Fruit fly (Drosophila melanogaster) whole organism, embryonic: ENCODE data around the gene Lsp1alpha.

Experiments used
- BEAF-32 ChIP-seq: fragments of 200-800 bp; sonication (Bioruptor generic); optimal IDR thresholded peaks from 3 replicates; lab custom pipeline; 2017; ENCODE audit warnings: missing biosample characterization, missing genetic modification characterization, mild to moderate bottlenecking, moderate library complexity, missing genetic modification reagents
- CG11560 ChIP-seq: fragments of 200-800 bp; sonication (Bioruptor generic); IDR thresholded peaks from 3 replicates; pipeline ENCODE4 v1.3.6; 2022; ENCODE audit warnings: missing biosample characterization, missing genetic modification characterization
- CG12391 ChIP-seq: fragments of 200-800 bp; sonication (Bioruptor generic); optimal IDR thresholded peaks from 3 replicates; lab custom pipeline; 2018; ENCODE audit warnings: missing biosample characterization, mild to moderate bottlenecking, missing genetic modification characterization, moderate library complexity
- CG13775 ChIP-seq: fragments of 200-800 bp; sonication (Bioruptor generic); optimal IDR thresholded peaks from 3 replicates; lab custom pipeline; 2017; ENCODE audit warnings: missing biosample characterization, mild to moderate bottlenecking, missing genetic modification characterization
- CG14710 ChIP-seq: fragments of 200-800 bp; sonication (Bioruptor generic); optimal IDR thresholded peaks from 3 replicates; lab custom pipeline; 2019; ENCODE audit warnings: missing biosample characterization, mild to moderate bottlenecking, missing genetic modification characterization, moderate library complexity
- CG15514 ChIP-seq: fragments of 200-800 bp; sonication (Bioruptor generic); optimal IDR thresholded peaks from 3 replicates; lab custom pipeline; 2017; ENCODE audit warnings: missing biosample characterization, missing genetic modification characterization, mild to moderate bottlenecking, moderate library complexity, missing genetic modification reagents
- CG2116 ChIP-seq: fragments of 200-800 bp; sonication (Bioruptor generic); optimal IDR thresholded peaks from 3 replicates; lab custom pipeline; 2018; ENCODE audit warnings: missing biosample characterization, mild to moderate bottlenecking, missing genetic modification characterization
- CG2199 ChIP-seq: fragments of 200-800 bp; sonication (Bioruptor generic); IDR thresholded peaks from 3 replicates; pipeline ENCODE4 v1.3.6; 2022; ENCODE audit warnings: missing biosample characterization, missing genetic modification characterization
- CG31388 ChIP-seq: fragments of 200-800 bp; sonication (Bioruptor generic); optimal IDR thresholded peaks from 2 replicates; lab custom pipeline; 2016; ENCODE audit warnings: missing biosample characterization, missing genetic modification characterization
- CG31441 ChIP-seq: fragments of 200-800 bp; sonication (Bioruptor generic); IDR thresholded peaks from 2 replicates; pipeline ENCODE4 v1.3.6; 2022; ENCODE audit warnings: missing biosample characterization, missing genetic modification characterization
- CG3163 ChIP-seq: fragments of 200-800 bp; sonication (Bioruptor generic); optimal IDR thresholded peaks from 3 replicates; lab custom pipeline; 2016; ENCODE audit warnings: missing biosample characterization, missing genetic modification characterization
- CG34376 ChIP-seq: fragments of 200-800 bp; sonication (Bioruptor generic); optimal IDR thresholded peaks from 2 replicates; lab custom pipeline; 2018; ENCODE audit warnings: missing biosample characterization, mild to moderate bottlenecking, missing genetic modification characterization
- CG4820 ChIP-seq: fragments of 200-800 bp; sonication (Bioruptor generic); optimal IDR thresholded peaks from 3 replicates; lab custom pipeline; 2016; ENCODE audit warnings: missing biosample characterization, missing genetic modification characterization
- CG6175 ChIP-seq: fragments of 200-800 bp; sonication (Bioruptor generic); IDR thresholded peaks from 3 replicates; pipeline ENCODE4 v1.3.6; 2022; ENCODE audit warnings: missing biosample characterization, missing genetic modification characterization
- CG6791 ChIP-seq: fragments of 200-800 bp; sonication (Bioruptor generic); IDR thresholded peaks from 3 replicates; pipeline ENCODE4 v1.3.6; 2022; ENCODE audit warnings: missing biosample characterization, missing genetic modification characterization; ENCODE audit not compliant: partially characterized antibody
- CG7372 ChIP-seq: fragments of 200-800 bp; sonication (Bioruptor generic); IDR thresholded peaks from 2 replicates; pipeline ENCODE4 v1.3.6; 2022; ENCODE audit warnings: missing biosample characterization, missing genetic modification characterization
- CG7745 ChIP-seq: fragments of 200-800 bp; sonication (Bioruptor generic); optimal IDR thresholded peaks from 2 replicates; lab custom pipeline; 2018; ENCODE audit warnings: missing biosample characterization, mild to moderate bottlenecking, missing genetic modification characterization, moderate library complexity
- CG7963 ChIP-seq: fragments of 200-800 bp; sonication (Bioruptor generic); IDR thresholded peaks from 3 replicates; pipeline ENCODE4 v1.3.6; 2022; ENCODE audit warnings: missing biosample characterization, missing genetic modification characterization; ENCODE audit not compliant: partially characterized antibody
- CG8290 ChIP-seq, 3 experiments: fragments of 200-800 bp; sonication (Bioruptor generic); optimal IDR thresholded peaks; 2 replicates each; lab custom pipeline; 2016 to 2019; ENCODE audit warnings: missing biosample characterization in 3 of 3, missing genetic modification characterization in 3 of 3, mild to moderate bottlenecking in 2 of 3, moderate library complexity in 1 of 3
- CkIIα-i1 ChIP-seq: fragments of 200-800 bp; sonication (Bioruptor generic); IDR thresholded peaks from 2 replicates; pipeline ENCODE4 v1.3.6; 2022; ENCODE audit warnings: missing biosample characterization, missing genetic modification characterization
- Dp ChIP-seq: fragments of 200-800 bp; sonication (Bioruptor generic); optimal IDR thresholded peaks from 2 replicates; lab custom pipeline; 2018; ENCODE audit warnings: missing biosample characterization, mild to moderate bottlenecking, missing genetic modification characterization, moderate library complexity
- Dref ChIP-seq: fragments of 200-800 bp; sonication (Bioruptor generic); IDR thresholded peaks from 2 replicates; pipeline ENCODE4 v1.3.6; 2022; ENCODE audit warnings: missing biosample characterization, missing genetic modification characterization
- Hr51 ChIP-seq, 2 experiments: fragments of 200-800 bp; sonication (Bioruptor generic); optimal IDR thresholded peaks; 2 replicates in 1 of 2; 3 replicates in 1 of 2; lab custom pipeline; 2016 to 2018; ENCODE audit warnings: missing biosample characterization in 2 of 2, missing genetic modification characterization in 2 of 2, mild to moderate bottlenecking in 1 of 2, moderate library complexity in 1 of 2
- Myb ChIP-seq: fragments of 200-800 bp; sonication (Bioruptor generic); optimal IDR thresholded peaks from 2 replicates; lab custom pipeline; 2016; ENCODE audit warnings: missing biosample characterization, missing genetic modification characterization
- Nf-YC ChIP-seq: fragments of 200-800 bp; optimal IDR thresholded peaks from 3 replicates; lab custom pipeline; 2019; ENCODE audit warnings: missing biosample characterization, mild to moderate bottlenecking, missing genetic modification characterization, moderate library complexity
- Pdp1 ChIP-seq, 2 experiments: fragments of 200-800 bp; sonication (Bioruptor generic); optimal IDR thresholded peaks; 3 replicates each; lab custom pipeline; 2016; ENCODE audit warnings: missing biosample characterization in 2 of 2, missing genetic modification characterization in 2 of 2, mild to moderate bottlenecking in 1 of 2, moderate library complexity in 1 of 2
- Rx ChIP-seq: fragments of 200-800 bp; sonication (Bioruptor generic); IDR thresholded peaks from 2 replicates; pipeline ENCODE4 v1.3.6; 2022; ENCODE audit warnings: missing biosample characterization, missing genetic modification characterization
- Scr ChIP-seq: fragments of 200-800 bp; sonication (Bioruptor generic); IDR thresholded peaks from 2 replicates; pipeline ENCODE4 v1.3.6; 2022; ENCODE audit warnings: missing biosample characterization, missing genetic modification characterization; ENCODE audit not compliant: partially characterized antibody
- amos ChIP-seq: fragments of 200-800 bp; sonication (Bioruptor generic); IDR thresholded peaks from 2 replicates; pipeline ENCODE4 v1.3.6; 2022; ENCODE audit warnings: missing biosample characterization, missing genetic modification characterization; ENCODE audit not compliant: partially characterized antibody
- ase ChIP-seq: fragments of 200-800 bp; sonication (Bioruptor generic); IDR thresholded peaks from 3 replicates; pipeline ENCODE4 v1.3.6; 2022; ENCODE audit warnings: missing biosample characterization, missing genetic modification characterization
- az2 ChIP-seq: fragments of 200-800 bp; sonication (Bioruptor generic); optimal IDR thresholded peaks from 3 replicates; lab custom pipeline; 2016; ENCODE audit warnings: missing biosample characterization, missing genetic modification characterization
- bbx ChIP-seq: fragments of 200-800 bp; sonication (Bioruptor generic); IDR thresholded peaks from 2 replicates; pipeline ENCODE4 v1.3.6; 2022; ENCODE audit warnings: missing biosample characterization, missing genetic modification characterization; ENCODE audit not compliant: partially characterized antibody
- bcd ChIP-seq: fragments of 200-800 bp; sonication (Bioruptor generic); optimal IDR thresholded peaks from 2 replicates; lab custom pipeline; 2017; ENCODE audit warnings: missing biosample characterization, mild to moderate bottlenecking, missing genetic modification characterization
- chn ChIP-seq: fragments of 200-800 bp; sonication (Bioruptor generic); optimal IDR thresholded peaks from 2 replicates; lab custom pipeline; 2016; ENCODE audit warnings: missing biosample characterization, missing genetic modification characterization
- exex ChIP-seq: fragments of 200-800 bp; sonication (Bioruptor generic); optimal IDR thresholded peaks from 4 replicates; lab custom pipeline; 2018; ENCODE audit warnings: missing biosample characterization, mild to moderate bottlenecking, missing genetic modification characterization, moderate library complexity
- grn ChIP-seq: fragments of 200-800 bp; sonication (Bioruptor generic); optimal IDR thresholded peaks from 3 replicates; lab custom pipeline; 2017; ENCODE audit warnings: missing biosample characterization, missing genetic modification characterization
- gsb-n ChIP-seq: fragments of 200-800 bp; sonication (Bioruptor generic); optimal IDR thresholded peaks from 3 replicates; lab custom pipeline; 2018; ENCODE audit warnings: missing biosample characterization, mild to moderate bottlenecking, missing genetic modification characterization
- insv ChIP-seq, 2 experiments: fragments of 200-800 bp; sonication (Bioruptor generic); optimal IDR thresholded peaks; 3 replicates each; lab custom pipeline; 2016 to 2018; ENCODE audit warnings: missing biosample characterization in 2 of 2, missing genetic modification characterization in 2 of 2
- lab ChIP-seq: fragments of 200-800 bp; sonication (Bioruptor generic); optimal IDR thresholded peaks from 3 replicates; lab custom pipeline; 2017; ENCODE audit warnings: missing biosample characterization, missing genetic modification characterization, mild to moderate bottlenecking, moderate library complexity, missing genetic modification reagents
- onecut ChIP-seq: fragments of 200-800 bp; sonication (Bioruptor generic); IDR thresholded peaks from 2 replicates; pipeline ENCODE4 v1.3.6; 2022; ENCODE audit warnings: missing biosample characterization, missing genetic modification characterization
- pzg ChIP-seq: fragments of 200-800 bp; sonication (Bioruptor generic); optimal IDR thresholded peaks from 3 replicates; lab custom pipeline; 2018; ENCODE audit warnings: missing biosample characterization, mild to moderate bottlenecking, missing genetic modification characterization, moderate library complexity
- rib ChIP-seq: fragments of 200-800 bp; sonication (Bioruptor generic); IDR thresholded peaks from 2 replicates; pipeline ENCODE4 v1.3.6; 2022; ENCODE audit warnings: missing biosample characterization, missing genetic modification characterization
- sd ChIP-seq: fragments of 200-800 bp; sonication (Bioruptor generic); optimal IDR thresholded peaks from 3 replicates; lab custom pipeline; 2018; ENCODE audit warnings: missing biosample characterization, mild to moderate bottlenecking, missing genetic modification characterization, moderate library complexity
- seq ChIP-seq: fragments of 200-800 bp; sonication (Bioruptor generic); IDR thresholded peaks from 2 replicates; pipeline ENCODE4 v1.3.6; 2022; ENCODE audit warnings: missing biosample characterization, missing genetic modification characterization
- stwl ChIP-seq: fragments of 200-800 bp; sonication (Bioruptor generic); optimal IDR thresholded peaks from 3 replicates; lab custom pipeline; 2018; ENCODE audit warnings: missing biosample characterization, mild to moderate bottlenecking, missing genetic modification characterization, moderate library complexity
- sug ChIP-seq: fragments of 200-800 bp; optimal IDR thresholded peaks from 2 replicates; lab custom pipeline; 2019; ENCODE audit warnings: missing biosample characterization, mild to moderate bottlenecking, missing genetic modification characterization, moderate library complexity
- unc-4 ChIP-seq: fragments of 200-800 bp; sonication (Bioruptor generic); IDR thresholded peaks from 2 replicates; pipeline ENCODE4 v1.3.6; 2022; ENCODE audit warnings: missing biosample characterization, missing genetic modification characterization; ENCODE audit not compliant: partially characterized antibody
- vfl ChIP-seq: fragments of 200-800 bp; sonication (Bioruptor generic); optimal IDR thresholded peaks from 2 replicates; lab custom pipeline; 2016; ENCODE audit warnings: missing biosample characterization, missing genetic modification characterization
- wdn ChIP-seq: fragments of 200-800 bp; sonication (Bioruptor generic); IDR thresholded peaks from 2 replicates; pipeline ENCODE4 v1.3.6; 2022; ENCODE audit warnings: missing biosample characterization, missing genetic modification characterization

Gene Lsp1alpha

dm6 chrX:12467241-12467597, 22.9 kb upstream of the Lsp1alpha start (continued):
- peak; percentile 33 for TF ChIP-seq Myb (GFP tag; lab: Kevin White, UChicago)
- TF ChIP-seq CG2116 (GFP tag; lab: Kevin White, UChicago): peak; percentile 95
- no peak for TF ChIP-seq CkIIα-i1
- no peak for TF ChIP-seq wdn (GFP tag; lab: Robert Waterston, UW)
- peak; percentile 27 for TF ChIP-seq BEAF-32 (GFP tag; lab: Kevin White, UChicago)
- no peak for TF ChIP-seq CG8290 (GFP tag; optimal IDR thresholded peaks at IDR 0.05; lab: Kevin White, UChicago)
- peak in 1 of 2 experiments; percentile 17 for TF ChIP-seq CG8290 (tag; optimal IDR thresholded peaks at IDR 0.05; lab: Kevin White, UChicago)
- TF ChIP-seq grn: no peak
- TF ChIP-seq stwl: peak; percentile 83
- peak; percentile 59 for TF ChIP-seq Dref (GFP tag; lab: Robert Waterston, UW)
- TF ChIP-seq CG11560: peak; percentile 91
- TF ChIP-seq insv (GFP tag; optimal IDR thresholded peaks at IDR 0.05; lab: Kevin White, UChicago): peak in 1 of 2 experiments; percentile 91
- TF ChIP-seq gsb-n: peak; percentile 18
- TF ChIP-seq unc-4 (GFP tag; lab: Robert Waterston, UW): peak; percentile 41; the same call in 1 of the 2 replicates
- peak; percentile 31 for TF ChIP-seq pzg (GFP tag; lab: Kevin White, UChicago)
- TF ChIP-seq Scr (GFP tag; lab: Robert Waterston, UW): peak; percentile 39; the same call in 1 of the 2 replicates
- TF ChIP-seq vfl (GFP tag; lab: Kevin White, UChicago): no peak
- TF ChIP-seq CG2199 (GFP tag; lab: Robert Waterston, UW): no peak
- TF ChIP-seq onecut (GFP tag; lab: Robert Waterston, UW): peak; percentile 27; the same call in 1 of the 2 replicates
- TF ChIP-seq CG7963 (GFP tag; lab: Robert Waterston, UW): peak; percentile 58; the same call in 1 of the 3 replicates
- TF ChIP-seq CG3163 (GFP tag; lab: Kevin White, UChicago): no peak
- TF ChIP-seq CG31388 (GFP tag; lab: Kevin White, UChicago): no peak
- TF ChIP-seq Hr51 (GFP tag; optimal IDR thresholded peaks at IDR 0.05; lab: Kevin White, UChicago): no peak
- no peak for TF ChIP-seq CG4820 (GFP tag; lab: Kevin White, UChicago)
- TF ChIP-seq CG15514: peak; percentile 8
- TF ChIP-seq bbx (GFP tag; lab: Robert Waterston, UW): 0 out of 2 replicates have a peak, but pooled peaks have one; percentile 30
- peak; percentile 54 for TF ChIP-seq Dp (GFP tag; lab: Kevin White, UChicago)
- peak; percentile 34; the same call in 1 of the 3 replicates for TF ChIP-seq CG6791 (GFP tag; lab: Robert Waterston, UW)
- TF ChIP-seq rib (GFP tag; lab: Robert Waterston, UW): no peak

dm6 chrX:12469172-12469571, 20.9 kb upstream of the Lsp1alpha start:
- TF ChIP-seq amos (GFP tag; lab: Robert Waterston, UW) (no peak), sd (tag; lab: Kevin White, UChicago) (peak; percentile 28), Nf-YC (no peak), Rx (no peak), exex (peak; percentile 78), CG31441 (GFP tag; lab: Robert Waterston, UW) (no peak), CG7745 (no peak), CG12391 (tag; lab: Kevin White, UChicago) (no peak), lab (peak; percentile 13), ase (GFP tag; lab: Robert Waterston, UW) (no peak), CG8290 (GFP tag; optimal IDR thresholded peaks at IDR 0.05; lab: Kevin White, UChicago) (no peak), CG8290 (tag; optimal IDR thresholded peaks at IDR 0.05; lab: Kevin White, UChicago) (peak in 1 of 2 experiments; percentile 13), bcd (no peak), gsb-n (no peak), sug (tag; lab: Kevin White, UChicago) (peak; percentile 56), CG13775 (GFP tag; lab: Kevin White, UChicago) (no peak), Pdp1 (GFP tag; optimal IDR thresholded peaks at IDR 0.05; lab: Kevin White, UChicago) (peak in 1 of 2 experiments; percentile 19), CG14710 (tag; lab: Kevin White, UChicago) (no peak), CG7372 (no peak), az2 (no peak), seq (GFP tag; lab: Robert Waterston, UW) (no peak), chn (GFP tag; lab: Kevin White, UChicago) (no peak), CG34376 (peak; percentile 61), CG6175 (GFP tag; lab: Robert Waterston, UW) (no peak)
